Fruit fly (Drosophila melanogaster) whole organism, embryonic: ENCODE data around the gene CG13384.

ENCODE experiments used
- CG10147 ChIP-seq: fragments of 200-800 bp; sonication (Bioruptor generic); optimal IDR thresholded peaks from 2 replicates; lab custom pipeline; 2019; ENCODE audit warnings: missing biosample characterization, mild to moderate bottlenecking, missing genetic modification characterization, moderate library complexity
- CG10209 ChIP-seq: fragments of 200-800 bp; sonication (Bioruptor generic); optimal IDR thresholded peaks from 3 replicates; lab custom pipeline; 2017; ENCODE audit warnings: missing biosample characterization, mild to moderate bottlenecking, missing genetic modification characterization, missing genetic modification reagents
- CG12219 ChIP-seq: fragments of 200-800 bp; sonication (Bioruptor generic); optimal IDR thresholded peaks from 3 replicates; lab custom pipeline; 2018; ENCODE audit warnings: missing biosample characterization, mild to moderate bottlenecking, missing genetic modification characterization
- CG13624 ChIP-seq: fragments of 200-800 bp; sonication (Bioruptor generic); optimal IDR thresholded peaks from 2 replicates; lab custom pipeline; 2016; ENCODE audit warnings: missing biosample characterization, missing genetic modification characterization
- CG15479 ChIP-seq: fragments of 200-800 bp; sonication (Bioruptor generic); optimal IDR thresholded peaks from 3 replicates; lab custom pipeline; 2019; ENCODE audit warnings: missing biosample characterization, mild to moderate bottlenecking, missing genetic modification characterization, moderate library complexity
- CG17328 ChIP-seq: fragments of 200-800 bp; sonication (Bioruptor generic); IDR thresholded peaks from 2 replicates; pipeline ENCODE4 v1.3.6; 2022; ENCODE audit warnings: missing biosample characterization, missing genetic modification characterization
- CG17359 ChIP-seq: fragments of 200-800 bp; sonication (Bioruptor generic); optimal IDR thresholded peaks from 3 replicates; lab custom pipeline; 2018; ENCODE audit warnings: missing biosample characterization, mild to moderate bottlenecking, missing genetic modification characterization, moderate library complexity
- CG17361 ChIP-seq: fragments of 200-800 bp; sonication (Bioruptor generic); IDR thresholded peaks from 3 replicates; pipeline ENCODE4 v1.3.6; 2022; ENCODE audit warnings: missing biosample characterization, missing genetic modification characterization
- CG2116 ChIP-seq: fragments of 200-800 bp; sonication (Bioruptor generic); optimal IDR thresholded peaks from 3 replicates; lab custom pipeline; 2018; ENCODE audit warnings: missing biosample characterization, mild to moderate bottlenecking, missing genetic modification characterization
- CG2678 ChIP-seq: fragments of 200-800 bp; sonication (Bioruptor generic); optimal IDR thresholded peaks from 3 replicates; lab custom pipeline; 2019; ENCODE audit warnings: missing biosample characterization, mild to moderate bottlenecking, missing genetic modification characterization, moderate library complexity
- CG30431 ChIP-seq: fragments of 200-800 bp; sonication (Bioruptor generic); optimal IDR thresholded peaks from 2 replicates; lab custom pipeline; 2017; ENCODE audit warnings: missing biosample characterization, missing genetic modification characterization
- CG34422 ChIP-seq: fragments of 200-800 bp; sonication (Bioruptor generic); IDR thresholded peaks from 3 replicates; pipeline ENCODE4 v1.3.6; 2022; ENCODE audit warnings: missing biosample characterization, missing genetic modification characterization
- CG5180 ChIP-seq: fragments of 200-800 bp; sonication (Bioruptor generic); optimal IDR thresholded peaks from 3 replicates; lab custom pipeline; 2017; ENCODE audit warnings: missing biosample characterization, missing genetic modification characterization, mild to moderate bottlenecking, moderate library complexity, missing genetic modification reagents
- CG6254 ChIP-seq: fragments of 200-800 bp; sonication (Bioruptor generic); optimal IDR thresholded peaks from 3 replicates; lab custom pipeline; 2017; ENCODE audit warnings: mild to moderate bottlenecking, missing biosample characterization, missing genetic modification reagents, missing genetic modification characterization
- CG6272 ChIP-seq: fragments of 200-800 bp; sonication (Bioruptor generic); IDR thresholded peaks from 2 replicates; pipeline ENCODE4 v1.3.6; 2022; ENCODE audit warnings: missing biosample characterization, missing genetic modification characterization
- CG6654 ChIP-seq: fragments of 200-800 bp; sonication (Bioruptor generic); optimal IDR thresholded peaks from 2 replicates; lab custom pipeline; 2017; ENCODE audit warnings: missing biosample characterization, mild to moderate bottlenecking, missing genetic modification characterization
- CG7839 ChIP-seq: fragments of 200-800 bp; sonication (Bioruptor generic); optimal IDR thresholded peaks from 3 replicates; lab custom pipeline; 2018; ENCODE audit warnings: missing biosample characterization, mild to moderate bottlenecking, missing genetic modification characterization, moderate library complexity
- CG7928 ChIP-seq: fragments of 200-800 bp; sonication (Bioruptor generic); optimal IDR thresholded peaks from 2 replicates; lab custom pipeline; 2017; ENCODE audit warnings: missing biosample characterization, mild to moderate bottlenecking, missing genetic modification characterization
- CG9609 ChIP-seq: fragments of 200-800 bp; sonication (Bioruptor generic); optimal IDR thresholded peaks from 3 replicates; lab custom pipeline; 2016; ENCODE audit warnings: missing biosample characterization, missing genetic modification characterization
- CG9817 ChIP-seq: fragments of 200-800 bp; sonication (Bioruptor generic); optimal IDR thresholded peaks from 2 replicates; lab custom pipeline; 2018; ENCODE audit warnings: missing biosample characterization, mild to moderate bottlenecking, missing genetic modification characterization, moderate library complexity
- Deaf1 ChIP-seq: fragments of 200-800 bp; optimal IDR thresholded peaks from 3 replicates; lab custom pipeline; 2019; ENCODE audit warnings: missing biosample characterization, mild to moderate bottlenecking, missing genetic modification characterization, moderate library complexity
- Dll ChIP-seq: fragments of 200-800 bp; sonication (Bioruptor generic); IDR thresholded peaks from 4 replicates; pipeline ENCODE4 v1.3.6; 2022; ENCODE audit warnings: missing biosample characterization, missing genetic modification characterization; ENCODE audit not compliant: partially characterized antibody
- Doc3 ChIP-seq: fragments of 200-800 bp; sonication (Bioruptor generic); IDR thresholded peaks from 3 replicates; pipeline ENCODE4 v1.3.6; 2022; ENCODE audit warnings: missing biosample characterization, missing genetic modification characterization; ENCODE audit not compliant: partially characterized antibody
- Ets97D ChIP-seq: fragments of 200-800 bp; sonication (Bioruptor generic); optimal IDR thresholded peaks from 3 replicates; lab custom pipeline; 2016; ENCODE audit warnings: missing biosample characterization, missing genetic modification characterization
- Gsc ChIP-seq: fragments of 200-800 bp; sonication (Bioruptor generic); IDR thresholded peaks from 2 replicates; pipeline ENCODE4 v1.3.6; 2022; ENCODE audit warnings: missing biosample characterization, missing genetic modification characterization
- HLH54F ChIP-seq: fragments of 200-800 bp; sonication (Bioruptor generic); optimal IDR thresholded peaks from 3 replicates; lab custom pipeline; 2016; ENCODE audit warnings: missing biosample characterization, missing genetic modification characterization
- Hr3 ChIP-seq: fragments of 200-800 bp; sonication (Bioruptor generic); optimal IDR thresholded peaks from 3 replicates; lab custom pipeline; 2016; ENCODE audit warnings: missing biosample characterization, missing genetic modification characterization
- Neu2 ChIP-seq: fragments of 200-800 bp; sonication (Bioruptor generic); optimal IDR thresholded peaks from 3 replicates; lab custom pipeline; 2016; ENCODE audit warnings: missing biosample characterization, missing genetic modification characterization, borderline replicate concordance
- Poxn ChIP-seq: fragments of 200-800 bp; sonication (Bioruptor generic); IDR thresholded peaks from 2 replicates; pipeline ENCODE4 v1.3.6; 2022; ENCODE audit warnings: missing biosample characterization, missing genetic modification characterization
- Rx ChIP-seq: fragments of 200-800 bp; sonication (Bioruptor generic); IDR thresholded peaks from 2 replicates; pipeline ENCODE4 v1.3.6; 2022; ENCODE audit warnings: missing biosample characterization, missing genetic modification characterization
- Scr ChIP-seq: fragments of 200-800 bp; sonication (Bioruptor generic); IDR thresholded peaks from 2 replicates; pipeline ENCODE4 v1.3.6; 2022; ENCODE audit warnings: missing biosample characterization, missing genetic modification characterization; ENCODE audit not compliant: partially characterized antibody
- Sin3A ChIP-seq: fragments of >200 bp; optimal IDR thresholded peaks from 2 replicates; lab custom pipeline; 2018
- Sry-β ChIP-seq: fragments of 200-800 bp; sonication (Bioruptor generic); optimal IDR thresholded peaks from 2 replicates; lab custom pipeline; 2018; ENCODE audit warnings: missing biosample characterization, mild to moderate bottlenecking, missing genetic modification characterization, moderate library complexity
- ash1 ChIP-seq: fragments of 200-800 bp; sonication (Bioruptor generic); optimal IDR thresholded peaks from 2 replicates; lab custom pipeline; 2018; ENCODE audit warnings: missing biosample characterization, mild to moderate bottlenecking, missing genetic modification characterization
- br ChIP-seq: fragments of >200 bp; optimal IDR thresholded peaks from 2 replicates; lab custom pipeline; 2017
- chn ChIP-seq: fragments of 200-800 bp; sonication (Bioruptor generic); optimal IDR thresholded peaks from 2 replicates; lab custom pipeline; 2016; ENCODE audit warnings: missing biosample characterization, missing genetic modification characterization
- disco-r ChIP-seq: fragments of 200-800 bp; sonication (Bioruptor generic); optimal IDR thresholded peaks from 2 replicates; lab custom pipeline; 2016; ENCODE audit warnings: missing biosample characterization, missing genetic modification characterization
- eyg ChIP-seq: fragments of 200-800 bp; sonication (Bioruptor generic); optimal IDR thresholded peaks from 3 replicates; lab custom pipeline; 2016; ENCODE audit warnings: missing biosample characterization, missing genetic modification characterization
- ftz-f1 ChIP-seq: fragments of 200-800 bp; sonication (Bioruptor generic); optimal IDR thresholded peaks from 2 replicates; lab custom pipeline; 2016; ENCODE audit warnings: missing biosample characterization, missing genetic modification characterization
- fu2 ChIP-seq: fragments of 200-800 bp; sonication (Bioruptor generic); optimal IDR thresholded peaks from 2 replicates; lab custom pipeline; 2016; ENCODE audit warnings: missing biosample characterization, missing genetic modification characterization
- gcm2 ChIP-seq: fragments of 200-800 bp; sonication (Bioruptor generic); optimal IDR thresholded peaks from 2 replicates; lab custom pipeline; 2016; ENCODE audit warnings: missing biosample characterization, missing genetic modification characterization
- grn ChIP-seq: fragments of 200-800 bp; sonication (Bioruptor generic); optimal IDR thresholded peaks from 3 replicates; lab custom pipeline; 2017; ENCODE audit warnings: missing biosample characterization, missing genetic modification characterization
- gt ChIP-seq: fragments of 200-800 bp; sonication (Bioruptor generic); IDR thresholded peaks from 2 replicates; pipeline ENCODE4 v1.3.6; 2022; ENCODE audit warnings: missing biosample characterization, missing genetic modification characterization
- kay ChIP-seq: fragments of 200-800 bp; sonication (Bioruptor generic); optimal IDR thresholded peaks from 2 replicates; lab custom pipeline; 2016; ENCODE audit warnings: missing biosample characterization, missing genetic modification characterization
- pnt ChIP-seq: fragments of 200-800 bp; sonication (Bioruptor generic); optimal IDR thresholded peaks from 3 replicates; lab custom pipeline; 2016; ENCODE audit warnings: missing biosample characterization, missing genetic modification characterization
- psq ChIP-seq: fragments of 200-800 bp; sonication (Bioruptor generic); optimal IDR thresholded peaks from 2 replicates; lab custom pipeline; 2017; ENCODE audit warnings: missing biosample characterization, missing genetic modification characterization
- schlank ChIP-seq: fragments of 200-800 bp; sonication (Bioruptor generic); optimal IDR thresholded peaks from 2 replicates; lab custom pipeline; 2018; ENCODE audit warnings: missing biosample characterization, mild to moderate bottlenecking, missing genetic modification characterization
- slp2 ChIP-seq: fragments of 200-800 bp; sonication (Bioruptor generic); optimal IDR thresholded peaks from 2 replicates; lab custom pipeline; 2016; ENCODE audit warnings: missing biosample characterization, missing genetic modification characterization
- ssp ChIP-seq: fragments of 200-800 bp; sonication (Bioruptor generic); IDR thresholded peaks from 2 replicates; pipeline ENCODE4 v1.3.6; 2022; ENCODE audit warnings: missing biosample characterization, missing genetic modification characterization
- ttk ChIP-seq: fragments of 200-800 bp; sonication (Bioruptor generic); IDR thresholded peaks from 2 replicates; pipeline ENCODE4 v2.1.2; 2022; ENCODE audit warnings: missing biosample characterization, missing genetic modification characterization
- unpg ChIP-seq: fragments of 200-800 bp; sonication (Bioruptor generic); optimal IDR thresholded peaks from 3 replicates; lab custom pipeline; 2018; ENCODE audit warnings: missing biosample characterization, mild to moderate bottlenecking, missing genetic modification characterization, moderate library complexity

Gene CG13384

dm6 chr2L:8361204-8361952 is 22.9 kb upstream of the CG13384 start (continued):
- TF ChIP-seq CG34422 (GFP tag; lab: Robert Waterston, UW) (no peak), Hr3 (GFP tag; lab: Kevin White, UChicago) (no peak), Dll (GFP tag; lab: Robert Waterston, UW) (no peak), Sry-β (GFP tag; lab: Kevin White, UChicago) (no peak), br (lab: Kevin White, UChicago) (no peak), CG6254 (GFP tag; lab: Kevin White, UChicago) (no peak), eyg (no peak), slp2 (GFP tag; lab: Kevin White, UChicago) (no peak), schlank (tag; lab: Kevin White, UChicago) (no peak), ssp (GFP tag; lab: Robert Waterston, UW) (no peak), CG2116 (GFP tag; lab: Kevin White, UChicago) (no peak), Ets97D (GFP tag; lab: Kevin White, UChicago) (peak; percentile 19), ttk (GFP tag; lab: Robert Waterston, UW) (no peak), fu2 (GFP tag; lab: Kevin White, UChicago) (no peak), Rx (GFP tag; lab: Robert Waterston, UW) (no peak), CG2678 (peak; percentile 52), CG5180 (GFP tag; lab: Kevin White, UChicago) (no peak), CG13624 (GFP tag; lab: Kevin White, UChicago) (no peak), CG7928 (no peak), disco-r (GFP tag; lab: Kevin White, UChicago) (no peak), CG9817 (tag; lab: Kevin White, UChicago) (no peak), CG6272 (GFP tag; lab: Robert Waterston, UW) (no peak), CG10209 (GFP tag; lab: Kevin White, UChicago) (peak; percentile 16), grn (GFP tag; lab: Kevin White, UChicago) (no peak), Sin3A (lab: Kevin White, UChicago) (no peak), CG15479 (GFP tag; lab: Kevin White, UChicago) (no peak), HLH54F (GFP tag; lab: Kevin White, UChicago) (no peak), Gsc (GFP tag; lab: Robert Waterston, UW) (no peak), gt (GFP tag; lab: Robert Waterston, UW) (no peak), chn (GFP tag; lab: Kevin White, UChicago) (no peak), kay (GFP tag; lab: Kevin White, UChicago) (no peak), pnt (GFP tag; lab: Kevin White, UChicago) (no peak), CG7839 (tag; lab: Kevin White, UChicago) (no peak), CG6654 (GFP tag; lab: Kevin White, UChicago) (no peak), psq (no peak), CG10147 (GFP tag; lab: Kevin White, UChicago) (no peak), ash1 (no peak), CG17361 (GFP tag; lab: Robert Waterston, UW) (peak; percentile 35; the same call in 2 of the 3 replicates), Deaf1 (tag; lab: Kevin White, UChicago) (no peak), Doc3 (no peak), CG9609 (GFP tag; lab: Kevin White, UChicago) (no peak), ftz-f1 (no peak), Neu2 (GFP tag; lab: Kevin White, UChicago) (no peak), Poxn (no peak), CG30431 (GFP tag; lab: Kevin White, UChicago) (no peak), unpg (GFP tag; lab: Kevin White, UChicago) (no peak), gcm2 (GFP tag; lab: Kevin White, UChicago) (no peak), CG17359 (tag; lab: Kevin White, UChicago) (no peak), CG12219 (GFP tag; lab: Kevin White, UChicago) (no peak), CG17328 (GFP tag; lab: Robert Waterston, UW) (no peak), Scr (GFP tag; lab: Robert Waterston, UW) (no peak)
